Worm (Caenorhabditis elegans) whole organism, L2 larva: ENCODE results near the gene F10C1.1.

Source experiments
- C34F6.9 ChIP-seq: fragments of 150-350 bp; optimal IDR thresholded peaks from 2 replicates; lab custom pipeline; 2014; ENCODE audit warnings: missing biosample characterization, missing genetic modification characterization
- Y55F3AM.14 ChIP-seq: fragments of 200-800 bp; sonication (Bioruptor generic); optimal IDR thresholded peaks from 2 replicates; lab custom pipeline; 2018; ENCODE audit warnings: mild to moderate bottlenecking, missing genetic modification characterization, missing compliant biosample characterization
- aly-2 ChIP-seq: fragments of 150-350 bp; optimal IDR thresholded peaks from 2 replicates; lab custom pipeline; 2014; ENCODE audit warnings: missing biosample characterization, missing genetic modification characterization
- ama-1 ChIP-seq: fragments of 150-350 bp; optimal IDR thresholded peaks from 2 replicates; lab custom pipeline; 2018; ENCODE audit warnings: inconsistent platforms
- blmp-1 ChIP-seq: sonication (generic microtip); optimal IDR thresholded peaks from 2 replicates; lab custom pipeline; 2017; ENCODE audit warnings: missing genetic modification characterization, mild to moderate bottlenecking, missing compliant biosample characterization, antibody characterized with exemption, moderate library complexity; ENCODE audit not compliant: insufficient read depth
- crh-2 ChIP-seq: sonication (generic microtip); optimal IDR thresholded peaks from 2 replicates; lab custom pipeline; 2017; ENCODE audit warnings: missing biosample characterization, missing genetic modification characterization
- egl-27 ChIP-seq: sonication (generic microtip); optimal IDR thresholded peaks from 3 replicates; lab custom pipeline; 2017; ENCODE audit warnings: missing biosample characterization, missing genetic modification reagents, missing genetic modification characterization
- elt-3 ChIP-seq: sonication (generic microtip); optimal IDR thresholded peaks from 2 replicates; lab custom pipeline; 2017; ENCODE audit warnings: missing biosample characterization, missing genetic modification characterization
- fos-1 ChIP-seq: fragments of 150-350 bp; optimal IDR thresholded peaks from 2 replicates; lab custom pipeline; 2014; ENCODE audit warnings: missing biosample characterization, missing genetic modification characterization
- lin-39 ChIP-seq: fragments of 150-350 bp; optimal IDR thresholded peaks from 2 replicates; lab custom pipeline; 2014; ENCODE audit warnings: missing biosample characterization, missing genetic modification reagents, missing genetic modification characterization
- lsy-2 ChIP-seq, 2 experiments: fragments of 150-350 bp in 1 of 2; sonication (generic microtip) in 1 of 2; optimal IDR thresholded peaks; 2 replicates each; lab custom pipeline; 2014 to 2017; ENCODE audit warnings: missing biosample characterization in 2 of 2, missing genetic modification characterization in 2 of 2
- mab-5 ChIP-seq: fragments of 150-350 bp; optimal IDR thresholded peaks from 2 replicates; lab custom pipeline; 2014; ENCODE audit warnings: missing biosample characterization, missing genetic modification characterization
- mdl-1 ChIP-seq, 2 experiments: fragments of 150-350 bp in 1 of 2; sonication (generic microtip) in 1 of 2; optimal IDR thresholded peaks; 2 replicates each; lab custom pipeline; 2017; ENCODE audit warnings: missing biosample characterization in 2 of 2, missing genetic modification characterization in 2 of 2
- nhr-129 ChIP-seq: fragments of 150-350 bp; optimal IDR thresholded peaks from 2 replicates; lab custom pipeline; 2014; ENCODE audit warnings: missing biosample characterization, missing genetic modification characterization
- nhr-237 ChIP-seq: fragments of 150-350 bp; optimal IDR thresholded peaks from 2 replicates; lab custom pipeline; 2014; ENCODE audit warnings: missing biosample characterization, missing genetic modification characterization
- nhr-25 ChIP-seq: fragments of 150-350 bp; sonication (generic microtip); optimal IDR thresholded peaks from 3 replicates; lab custom pipeline; 2014; ENCODE audit warnings: missing biosample characterization, missing genetic modification characterization
- nhr-6 ChIP-seq: fragments of 150-350 bp; optimal IDR thresholded peaks from 2 replicates; lab custom pipeline; 2014; ENCODE audit warnings: missing biosample characterization, missing genetic modification characterization
- nhr-77 ChIP-seq: fragments of 150-350 bp; optimal IDR thresholded peaks from 2 replicates; lab custom pipeline; 2014; ENCODE audit warnings: missing biosample characterization, missing genetic modification characterization
- peb-1 ChIP-seq: fragments of 150-350 bp; optimal IDR thresholded peaks from 2 replicates; lab custom pipeline; 2014; ENCODE audit warnings: missing biosample characterization, missing genetic modification characterization
- sma-3 ChIP-seq: sonication (generic microtip); optimal IDR thresholded peaks from 2 replicates; lab custom pipeline; 2016; ENCODE audit warnings: missing genetic modification reagents, missing genetic modification characterization, missing compliant biosample characterization
- sma-9 ChIP-seq, 2 experiments: fragments of 150-350 bp in 1 of 2; sonication (generic microtip) in 1 of 2; optimal IDR thresholded peaks; 2 replicates each; lab custom pipeline; 2014 to 2016; ENCODE audit warnings: missing genetic modification characterization in 2 of 2, mild to moderate bottlenecking in 1 of 2, missing biosample characterization in 1 of 2, missing compliant biosample characterization in 1 of 2, missing genetic modification reagents in 1 of 2, moderate library complexity in 1 of 2
- unc-39 ChIP-seq: fragments of 150-350 bp; optimal IDR thresholded peaks from 2 replicates; lab custom pipeline; 2014; ENCODE audit warnings: missing biosample characterization, missing genetic modification characterization
- unc-55 ChIP-seq: fragments of 150-350 bp; sonication (generic microtip); optimal IDR thresholded peaks from 3 replicates; lab custom pipeline; 2014; ENCODE audit warnings: missing biosample characterization, missing genetic modification reagents, missing genetic modification characterization
- unc-62 ChIP-seq: fragments of 150-350 bp; optimal IDR thresholded peaks from 2 replicates; lab custom pipeline; 2014; ENCODE audit warnings: missing biosample characterization, missing genetic modification reagents, missing genetic modification characterization
- zag-1 ChIP-seq: fragments of 150-350 bp; optimal IDR thresholded peaks from 2 replicates; lab custom pipeline; 2014; ENCODE audit warnings: missing biosample characterization, missing genetic modification characterization
- ztf-1 ChIP-seq: fragments of 200-800 bp; sonication (Bioruptor generic); conservative IDR thresholded peaks from 2 replicates; pipeline ENCODE4 v1.3.6; 2022; ENCODE audit warnings: missing genetic modification characterization, missing compliant biosample characterization

Gene F10C1.1

ce11 chrII:5819655-5820054, 45.6 kb downstream of the F10C1.1 start:
- TF ChIP-seq sma-9 (GFP tag; optimal IDR thresholded peaks at IDR 0.05; lab: Kevin White, UChicago) (peak; percentile 12), sma-9 (tag; optimal IDR thresholded peaks at IDR 0.05; lab: Kevin White, UChicago) (no peak), unc-55 (GFP tag; lab: Kevin White, UChicago) (peak; percentile 71), peb-1 (tag; lab: Kevin White, UChicago) (no peak), sma-3 (GFP tag; lab: Kevin White, UChicago) (peak; percentile 16)

- TF ChIP-seq sma-3 (GFP tag; lab: Kevin White, UChicago) (no peak), nhr-129 (tag; lab: Kevin White, UChicago) (peak; percentile 5), mab-5 (tag; lab: Kevin White, UChicago) (no peak), nhr-237 (tag; lab: Kevin White, UChicago) (no peak), nhr-6 (tag; lab: Kevin White, UChicago) (no peak), aly-2 (no peak), crh-2 (peak; percentile 36), blmp-1 (tag; lab: Kevin White, UChicago) (no peak), unc-39 (no peak), zag-1 (tag; lab: Kevin White, UChicago) (no peak), ztf-1 (no peak), C34F6.9 (tag; lab: Kevin White, UChicago) (peak; percentile 24), lin-39 (no peak), nhr-77 (tag; lab: Kevin White, UChicago) (no peak), lsy-2 (tag; optimal IDR thresholded peaks at IDR 0.05; lab: Kevin White, UChicago) (peak in 1 of 2 experiments; percentile 31), elt-3 (tag; lab: Kevin White, UChicago) (no peak), egl-27 (tag; lab: Kevin White, UChicago) (no peak), sma-9 (GFP tag; optimal IDR thresholded peaks at IDR 0.05; lab: Kevin White, UChicago) (no peak), sma-9 (tag; optimal IDR thresholded peaks at IDR 0.05; lab: Kevin White, UChicago) (no peak), fos-1 (tag; lab: Kevin White, UChicago) (no peak), mdl-1 (tag; optimal IDR thresholded peaks at IDR 0.05; lab: Kevin White, UChicago) (no peak), nhr-25 (tag; lab: Kevin White, UChicago) (no peak), unc-62 (no peak), ama-1 (no peak), unc-55 (GFP tag; lab: Kevin White, UChicago) (peak; percentile 40), Y55F3AM.14 (no peak)
Measured at ce11 chrII:5820282-5820762, 46.3 kb downstream of the F10C1.1 start, which contains the start of gene ehs-1. Gene ehs-1 (plus strand): TSS chrII:5820712.
